Fruit fly (Drosophila melanogaster) whole organism, embryonic: ENCODE data around the gene CG12310.

Experiments used
- Aef1 ChIP-seq: fragments of 200-800 bp; sonication (Bioruptor generic); IDR thresholded peaks from 3 replicates; pipeline ENCODE4 v1.3.6; 2022; ENCODE audit warnings: missing biosample characterization, missing genetic modification characterization
- Blimp-1 ChIP-seq: fragments of 200-800 bp; sonication (Bioruptor generic); optimal IDR thresholded peaks from 3 replicates; lab custom pipeline; 2018; ENCODE audit warnings: missing biosample characterization, missing genetic modification characterization, mild to moderate bottlenecking, moderate library complexity, missing genetic modification reagents
- CG10979 ChIP-seq: fragments of 200-800 bp; sonication (Bioruptor generic); optimal IDR thresholded peaks from 2 replicates; lab custom pipeline; 2018; ENCODE audit warnings: missing biosample characterization, mild to moderate bottlenecking, missing genetic modification characterization, moderate library complexity
- CG11504 ChIP-seq: fragments of 200-800 bp; sonication (Bioruptor generic); optimal IDR thresholded peaks from 3 replicates; lab custom pipeline; 2019; ENCODE audit warnings: missing biosample characterization, mild to moderate bottlenecking, missing genetic modification characterization, moderate library complexity
- CG11696 ChIP-seq: fragments of 200-800 bp; sonication (Bioruptor generic); IDR thresholded peaks from 2 replicates; pipeline ENCODE4 v1.3.6; 2022; ENCODE audit warnings: missing biosample characterization, missing genetic modification characterization
- CG12155 ChIP-seq: fragments of 200-800 bp; sonication (Bioruptor generic); optimal IDR thresholded peaks from 3 replicates; lab custom pipeline; 2016; ENCODE audit warnings: missing biosample characterization, missing genetic modification characterization
- CG12391 ChIP-seq: fragments of 200-800 bp; sonication (Bioruptor generic); optimal IDR thresholded peaks from 3 replicates; lab custom pipeline; 2018; ENCODE audit warnings: missing biosample characterization, mild to moderate bottlenecking, missing genetic modification characterization, moderate library complexity
- CG1603 ChIP-seq: fragments of 200-800 bp; sonication (Bioruptor generic); optimal IDR thresholded peaks from 2 replicates; lab custom pipeline; 2019; ENCODE audit warnings: missing biosample characterization, mild to moderate bottlenecking, missing genetic modification characterization, moderate library complexity
- CG2712 ChIP-seq: fragments of 200-800 bp; optimal IDR thresholded peaks from 3 replicates; lab custom pipeline; 2019; ENCODE audit warnings: missing biosample characterization, mild to moderate bottlenecking, missing genetic modification characterization, moderate library complexity
- CG31365 ChIP-seq: fragments of 200-800 bp; sonication (Bioruptor generic); optimal IDR thresholded peaks from 2 replicates; lab custom pipeline; 2018; ENCODE audit warnings: missing biosample characterization, mild to moderate bottlenecking, missing genetic modification characterization
- CG31441 ChIP-seq: fragments of 200-800 bp; sonication (Bioruptor generic); IDR thresholded peaks from 2 replicates; pipeline ENCODE4 v1.3.6; 2022; ENCODE audit warnings: missing biosample characterization, missing genetic modification characterization
- CG43689 ChIP-seq: fragments of 200-800 bp; sonication (Bioruptor generic); IDR thresholded peaks from 2 replicates; pipeline ENCODE4 v1.3.6; 2022; ENCODE audit warnings: missing biosample characterization, missing genetic modification characterization
- Ets65A ChIP-seq: fragments of 200-800 bp; sonication (Bioruptor generic); peaks from one replicate; lab custom pipeline; 2016; ENCODE audit warnings: missing biosample characterization, missing genetic modification characterization
- H15 ChIP-seq: fragments of 200-800 bp; sonication (Bioruptor generic); IDR thresholded peaks from 3 replicates; pipeline ENCODE4 v1.3.6; 2022; ENCODE audit warnings: missing biosample characterization, missing genetic modification characterization
- HmgD ChIP-seq: fragments of 200-800 bp; sonication (Bioruptor generic); optimal IDR thresholded peaks from 3 replicates; lab custom pipeline; 2016; ENCODE audit warnings: missing biosample characterization, missing genetic modification characterization
- Hr39 ChIP-seq: fragments of >200 bp; optimal IDR thresholded peaks from 2 replicates; lab custom pipeline; 2017
- MBD-R2 ChIP-seq: fragments of 200-800 bp; sonication (Bioruptor generic); IDR thresholded peaks from 2 replicates; pipeline ENCODE4 v1.3.6; 2022; ENCODE audit warnings: missing biosample characterization, missing genetic modification characterization
- MESR4 ChIP-seq: fragments of 200-800 bp; sonication (Bioruptor generic); optimal IDR thresholded peaks from 2 replicates; lab custom pipeline; 2018; ENCODE audit warnings: missing biosample characterization, mild to moderate bottlenecking, missing genetic modification characterization, moderate library complexity
- Pdp1 ChIP-seq, 2 experiments: fragments of 200-800 bp; sonication (Bioruptor generic); optimal IDR thresholded peaks; 3 replicates each; lab custom pipeline; 2016; ENCODE audit warnings: missing biosample characterization in 2 of 2, missing genetic modification characterization in 2 of 2, mild to moderate bottlenecking in 1 of 2, moderate library complexity in 1 of 2
- Sox102F ChIP-seq: fragments of 200-800 bp; sonication (Bioruptor generic); optimal IDR thresholded peaks from 2 replicates; lab custom pipeline; 2018; ENCODE audit warnings: missing biosample characterization, mild to moderate bottlenecking, missing genetic modification characterization, moderate library complexity
- Stat92E ChIP-seq, 3 experiments: fragments of >200 bp in 2 of 3; fragments of 200-800 bp in 1 of 3; sonication (Bioruptor generic) in 1 of 3; optimal IDR thresholded peaks; 2 replicates each; lab custom pipeline; 2017 to 2019; ENCODE audit warnings: missing biosample characterization in 3 of 3, missing genetic modification characterization in 3 of 3, mild to moderate bottlenecking in 1 of 3, moderate library complexity in 1 of 3
- Vsx1 ChIP-seq: fragments of 200-800 bp; sonication (Bioruptor generic); optimal IDR thresholded peaks from 2 replicates; lab custom pipeline; 2017; ENCODE audit warnings: missing biosample characterization, mild to moderate bottlenecking, missing genetic modification characterization, missing genetic modification reagents
- Xbp1 ChIP-seq: fragments of 200-800 bp; sonication (Bioruptor generic); optimal IDR thresholded peaks from 3 replicates; lab custom pipeline; 2016; ENCODE audit warnings: missing biosample characterization, mild to moderate bottlenecking, missing genetic modification characterization
- ara ChIP-seq: fragments of 200-800 bp; sonication (Bioruptor generic); IDR thresholded peaks from 2 replicates; pipeline ENCODE4 v1.3.6; 2022; ENCODE audit warnings: missing biosample characterization, missing genetic modification characterization
- cwo ChIP-seq: fragments of 200-800 bp; sonication (Bioruptor generic); optimal IDR thresholded peaks from 3 replicates; lab custom pipeline; 2017; ENCODE audit warnings: missing biosample characterization, missing genetic modification characterization, mild to moderate bottlenecking, moderate library complexity, missing genetic modification reagents
- dmrt11E ChIP-seq: fragments of 200-800 bp; sonication (Bioruptor generic); optimal IDR thresholded peaks from 3 replicates; lab custom pipeline; 2018; ENCODE audit warnings: missing biosample characterization, mild to moderate bottlenecking, missing genetic modification characterization, moderate library complexity
- fd102C ChIP-seq: fragments of 200-800 bp; sonication (Bioruptor generic); optimal IDR thresholded peaks from 2 replicates; lab custom pipeline; 2018; ENCODE audit warnings: missing biosample characterization, mild to moderate bottlenecking, missing genetic modification characterization, moderate library complexity
- grn ChIP-seq: fragments of 200-800 bp; sonication (Bioruptor generic); optimal IDR thresholded peaks from 3 replicates; lab custom pipeline; 2017; ENCODE audit warnings: missing biosample characterization, missing genetic modification characterization
- gt ChIP-seq: fragments of 200-800 bp; sonication (Bioruptor generic); IDR thresholded peaks from 2 replicates; pipeline ENCODE4 v1.3.6; 2022; ENCODE audit warnings: missing biosample characterization, missing genetic modification characterization
- kay ChIP-seq: fragments of 200-800 bp; sonication (Bioruptor generic); optimal IDR thresholded peaks from 2 replicates; lab custom pipeline; 2016; ENCODE audit warnings: missing biosample characterization, missing genetic modification characterization
- kni ChIP-seq: fragments of 200-800 bp; sonication (Bioruptor generic); optimal IDR thresholded peaks from 3 replicates; lab custom pipeline; 2017; ENCODE audit warnings: mild to moderate bottlenecking, missing biosample characterization, missing genetic modification reagents, missing genetic modification characterization
- knrl ChIP-seq: fragments of 200-800 bp; sonication (Bioruptor generic); IDR thresholded peaks from 3 replicates; pipeline ENCODE4 v1.3.6; 2022; ENCODE audit warnings: missing biosample characterization, missing genetic modification characterization; ENCODE audit not compliant: partially characterized antibody
- maf-S ChIP-seq: fragments of 200-800 bp; sonication (Bioruptor generic); optimal IDR thresholded peaks from 2 replicates; lab custom pipeline; 2016; ENCODE audit warnings: missing biosample characterization, missing genetic modification characterization
- mam ChIP-seq: fragments of 200-800 bp; sonication (Bioruptor generic); optimal IDR thresholded peaks from 3 replicates; lab custom pipeline; 2016; ENCODE audit warnings: missing biosample characterization, missing genetic modification characterization
- nmo ChIP-seq: fragments of 200-800 bp; sonication (Bioruptor generic); optimal IDR thresholded peaks from 2 replicates; lab custom pipeline; 2018; ENCODE audit warnings: missing biosample characterization, mild to moderate bottlenecking, missing genetic modification characterization, moderate library complexity
- nom ChIP-seq: fragments of 200-800 bp; sonication (Bioruptor generic); optimal IDR thresholded peaks from 2 replicates; lab custom pipeline; 2017; ENCODE audit warnings: missing biosample characterization, missing genetic modification characterization, mild to moderate bottlenecking, moderate library complexity, missing genetic modification reagents
- oc ChIP-seq: fragments of 200-800 bp; sonication (Bioruptor generic); optimal IDR thresholded peaks from 2 replicates; lab custom pipeline; 2018; ENCODE audit warnings: missing biosample characterization, mild to moderate bottlenecking, missing genetic modification characterization, moderate library complexity
- prd ChIP-seq, 3 experiments: fragments of >200 bp in 2 of 3; fragments of 200-800 bp in 1 of 3; sonication (Bioruptor generic) in 1 of 3; optimal IDR thresholded peaks in 2 of 3; IDR thresholded peaks in 1 of 3; 2 replicates in 2 of 3; 3 replicates in 1 of 3; pipeline versions ENCODE4 v1.3.6 to Lab custom; 2017 to 2022; ENCODE audit warnings: missing biosample characterization in 1 of 3, missing genetic modification characterization in 1 of 3
- psq ChIP-seq: fragments of 200-800 bp; sonication (Bioruptor generic); optimal IDR thresholded peaks from 2 replicates; lab custom pipeline; 2017; ENCODE audit warnings: missing biosample characterization, missing genetic modification characterization
- sens ChIP-seq: fragments of 200-800 bp; sonication (Bioruptor generic); peaks from one replicate; lab custom pipeline; 2016; ENCODE audit warnings: missing biosample characterization, missing genetic modification characterization
- sima ChIP-seq: fragments of 200-800 bp; sonication (Bioruptor generic); optimal IDR thresholded peaks from 2 replicates; lab custom pipeline; 2016; ENCODE audit warnings: missing biosample characterization, missing genetic modification characterization
- sob ChIP-seq: fragments of 200-800 bp; sonication (Bioruptor generic); IDR thresholded peaks from 2 replicates; pipeline ENCODE4 v1.3.6; 2022; ENCODE audit warnings: missing biosample characterization, missing genetic modification characterization
- stc ChIP-seq: fragments of 200-800 bp; sonication (Bioruptor generic); IDR thresholded peaks from 2 replicates; pipeline ENCODE4 v1.3.6; 2022; ENCODE audit warnings: missing biosample characterization, missing genetic modification characterization
- tna ChIP-seq: fragments of 200-800 bp; sonication (Bioruptor generic); IDR thresholded peaks from 2 replicates; pipeline ENCODE4 v1.3.6; 2022; ENCODE audit warnings: missing biosample characterization, missing genetic modification characterization; ENCODE audit not compliant: partially characterized antibody
- ttk ChIP-seq: fragments of 200-800 bp; sonication (Bioruptor generic); IDR thresholded peaks from 2 replicates; pipeline ENCODE4 v2.1.2; 2022; ENCODE audit warnings: missing biosample characterization, missing genetic modification characterization
- zfh1 ChIP-seq: fragments of 200-800 bp; sonication (Bioruptor generic); IDR thresholded peaks from 3 replicates; pipeline ENCODE4 v1.3.6; 2022; ENCODE audit warnings: missing biosample characterization, missing genetic modification characterization

Gene CG12310

dm6 chr3L:15009681-15010080 is 40.9 kb downstream of the CG12310 start (continued):
- TF ChIP-seq psq (GFP tag; lab: Kevin White, UChicago) (no peak), sob (0 out of 2 replicates have a peak, but pooled peaks have one; percentile 18), sima (GFP tag; lab: Kevin White, UChicago) (no peak), oc (no peak), CG31441 (GFP tag; lab: Robert Waterston, UW) (0 out of 2 replicates have a peak, but pooled peaks have one; percentile 22), Blimp-1 (peak; percentile 26), CG11504 (peak; percentile 38), CG31365 (no peak), Ets65A (GFP tag; lab: Kevin White, UChicago) (peak; percentile 82), kay (GFP tag; lab: Kevin White, UChicago) (no peak), Sox102F (GFP tag; lab: Kevin White, UChicago) (peak; percentile 56), CG12391 (tag; lab: Kevin White, UChicago) (peak; percentile 6), CG2712 (tag; lab: Kevin White, UChicago) (peak; percentile 11), CG12155 (no peak)

DNA sequence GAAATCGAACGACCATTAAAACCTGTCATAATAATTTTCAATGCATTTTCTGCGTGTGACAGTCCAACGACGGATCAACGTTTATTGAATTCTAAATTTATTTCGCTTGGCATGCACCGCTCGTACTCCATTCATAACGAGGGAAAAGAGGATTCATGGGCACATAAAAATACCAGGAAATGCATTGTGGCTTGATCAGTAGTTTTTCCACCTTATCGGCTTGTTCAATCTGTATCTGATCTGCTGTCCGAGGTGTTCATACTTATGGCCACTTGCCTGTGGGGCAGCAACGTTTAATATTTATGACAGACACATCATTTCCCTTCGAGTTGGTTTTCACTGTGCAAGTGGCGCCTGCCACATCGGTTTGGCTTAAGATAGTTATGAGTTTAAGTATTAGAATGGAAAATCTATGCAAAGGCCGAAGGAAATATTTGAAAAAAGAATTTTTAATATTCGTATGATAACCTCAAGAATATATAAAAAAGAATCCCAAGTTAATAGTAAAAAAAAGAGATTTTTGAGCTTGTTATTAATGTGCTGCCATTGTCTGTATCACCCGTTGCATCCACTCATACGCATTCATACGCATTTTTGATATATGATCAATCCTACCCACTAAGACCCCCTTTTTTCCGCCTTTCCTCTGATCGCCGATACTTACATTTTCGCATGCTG is 43.2 kb downstream of the CG12310 start:
- TF ChIP-seq Vsx1 (GFP tag; lab: Kevin White, UChicago) (no peak), H15 (GFP tag; lab: Robert Waterston, UW) (no peak), stc (no peak), MESR4 (no peak), cwo (GFP tag; lab: Kevin White, UChicago) (no peak), grn (GFP tag; lab: Kevin White, UChicago) (peak; percentile 71), knrl (GFP tag; lab: Robert Waterston, UW) (no peak), Stat92E (GFP tag; optimal IDR thresholded peaks at IDR 0.05; lab: Kevin White, UChicago) (peak in 1 of 3 experiments; percentile 81), CG11696 (GFP tag; lab: Robert Waterston, UW) (peak; percentile 57), Xbp1 (GFP tag; lab: Kevin White, UChicago) (no peak), sens (GFP tag; lab: Kevin White, UChicago) (peak; percentile 73), kni (GFP tag; lab: Kevin White, UChicago) (peak; percentile 73), HmgD (GFP tag; lab: Kevin White, UChicago) (no peak)
- TF ChIP-seq, all 482 proteins: peak for 5

DNA sequence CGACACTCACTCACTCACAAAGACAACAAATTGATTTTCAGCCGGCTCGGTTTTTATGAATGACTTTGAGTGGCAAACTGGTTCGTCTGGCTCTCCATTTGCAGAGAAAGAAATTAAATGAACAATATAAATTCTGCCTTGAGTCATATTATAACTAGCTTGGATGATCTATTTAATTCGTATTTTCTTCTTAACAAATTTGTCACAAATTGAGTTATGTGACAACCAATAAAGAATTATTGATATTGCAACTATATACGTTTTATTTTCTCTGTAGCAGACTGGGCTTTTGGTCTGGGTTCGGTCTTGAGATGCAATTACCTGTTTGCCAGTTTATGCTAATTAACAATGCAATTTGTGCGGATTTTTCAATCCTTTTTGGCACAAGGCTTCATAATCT is 43.8 kb downstream of the CG12310 start:
- TF ChIP-seq maf-S: no peak
- TF ChIP-seq Aef1 (GFP tag; lab: Robert Waterston, UW): no peak
- TF ChIP-seq ara (GFP tag; lab: Robert Waterston, UW): peak; percentile 39; the same call in 1 of the 2 replicates
- TF ChIP-seq CG1603 (tag; lab: Kevin White, UChicago): peak; percentile 66
- no peak for TF ChIP-seq knrl (GFP tag; lab: Robert Waterston, UW)
- peak; percentile 25 for TF ChIP-seq CG10979 (tag; lab: Kevin White, UChicago)
- TF ChIP-seq tna (GFP tag; lab: Robert Waterston, UW): no peak
- TF ChIP-seq prd (optimal IDR thresholded peaks at IDR 0.05; lab: Kevin White, UChicago): no peak
- peak; percentile 30; the same call in 2 of the 3 replicates for TF ChIP-seq prd (GFP tag; IDR thresholded peaks at IDR 0.05; lab: Robert Waterston, UW)
- no peak for TF ChIP-seq MBD-R2 (GFP tag; lab: Robert Waterston, UW)
- TF ChIP-seq Ets65A (GFP tag; lab: Kevin White, UChicago): peak; percentile 68
- TF ChIP-seq nom (GFP tag; lab: Kevin White, UChicago): peak; percentile 26
- peak; percentile 42 for TF ChIP-seq Blimp-1
- no peak for TF ChIP-seq fd102C (GFP tag; lab: Kevin White, UChicago)
- TF ChIP-seq Hr39: no peak
- no peak for TF ChIP-seq mam
- no peak for TF ChIP-seq zfh1
- TF ChIP-seq CG43689 (GFP tag; lab: Robert Waterston, UW): no peak
- peak; percentile 22; the same call in 1 of the 2 replicates for TF ChIP-seq CG31441 (GFP tag; lab: Robert Waterston, UW)
- peak in 1 of 2 experiments; percentile 11 for TF ChIP-seq Pdp1 (GFP tag; optimal IDR thresholded peaks at IDR 0.05; lab: Kevin White, UChicago)
- TF ChIP-seq dmrt11E (tag; lab: Kevin White, UChicago): no peak
- TF ChIP-seq CG31365: no peak
- peak; percentile 52; the same call in 1 of the 2 replicates for TF ChIP-seq ttk
- no peak for TF ChIP-seq gt (GFP tag; lab: Robert Waterston, UW)
- peak; percentile 2 for TF ChIP-seq nmo (GFP tag; lab: Kevin White, UChicago)
